Worm (Caenorhabditis elegans) whole organism, L4 larva: ENCODE data around the gene cpr-3.

Source experiments
- F26F4.8 ChIP-seq: fragments of 200-800 bp; sonication (Bioruptor generic); conservative IDR thresholded peaks from 2 replicates; pipeline ENCODE4 v1.3.6; 2022; ENCODE audit warnings: missing genetic modification characterization, missing compliant biosample characterization
- F37D6.2 ChIP-seq: sonication (generic microtip); optimal IDR thresholded peaks from 2 replicates; lab custom pipeline; 2016; ENCODE audit warnings: mild to moderate bottlenecking, missing genetic modification characterization, missing compliant biosample characterization
- F44E2.7 ChIP-seq: fragments of 200-800 bp; sonication (Bioruptor generic); IDR thresholded peaks from 2 replicates; pipeline ENCODE4 v2.1.2; 2022; ENCODE audit warnings: missing genetic modification characterization, missing compliant biosample characterization
- T20F7.1 ChIP-seq: fragments of 200-800 bp; sonication (Bioruptor generic); optimal IDR thresholded peaks from 2 replicates; lab custom pipeline; 2018; ENCODE audit warnings: mild to moderate bottlenecking, missing genetic modification characterization, missing compliant biosample characterization
- Y105C5A.15 ChIP-seq: fragments of 200-800 bp; sonication (Bioruptor generic); IDR thresholded peaks from 2 replicates; pipeline ENCODE4 v1.3.6; 2022; ENCODE audit warnings: missing genetic modification characterization, missing compliant biosample characterization
- Y75B8A.6 ChIP-seq: fragments of 200-800 bp; sonication (Bioruptor generic); IDR thresholded peaks from 2 replicates; pipeline ENCODE4 v1.3.6; 2022; ENCODE audit warnings: missing genetic modification reagents, missing genetic modification characterization, missing compliant biosample characterization
- aha-1 ChIP-seq: fragments of 150-350 bp; peaks from one replicate; lab custom pipeline; 2014; ENCODE audit warnings: missing biosample characterization, missing genetic modification characterization
- aly-2 ChIP-seq: sonication (generic microtip); optimal IDR thresholded peaks from 2 replicates; lab custom pipeline; 2018; ENCODE audit warnings: missing biosample characterization, missing genetic modification characterization
- ama-1 ChIP-seq: fragments of 150-350 bp; optimal IDR thresholded peaks from 2 replicates; lab custom pipeline; 2014; ENCODE audit warnings: inconsistent platforms, mixed read lengths
- ctbp-1 ChIP-seq: fragments of 200-800 bp; sonication (Bioruptor generic); IDR thresholded peaks from 2 replicates; pipeline ENCODE4 v1.3.6; 2022; ENCODE audit warnings: missing genetic modification reagents, missing genetic modification characterization, missing compliant biosample characterization
- daf-16 ChIP-seq, 3 experiments: sonication (generic microtip); optimal IDR thresholded peaks; 2 replicates each; lab custom pipeline; 2016 to 2017; ENCODE audit warnings: missing genetic modification characterization in 3 of 3, missing genetic modification reagents in 3 of 3, mild to moderate bottlenecking in 2 of 3, missing compliant biosample characterization in 2 of 3, missing biosample characterization in 1 of 3, moderate library complexity in 1 of 3
- daf-19 ChIP-seq: fragments of 200-800 bp; sonication (Bioruptor generic); conservative IDR thresholded peaks from 2 replicates; pipeline ENCODE4 v1.3.6; 2022; ENCODE audit warnings: missing genetic modification characterization, missing compliant biosample characterization
- dpl-1 ChIP-seq: fragments of 150-350 bp; optimal IDR thresholded peaks from 2 replicates; lab custom pipeline; 2014; ENCODE audit warnings: missing biosample characterization, missing genetic modification reagents, missing genetic modification characterization
- duxl-1 ChIP-seq: sonication (generic microtip); optimal IDR thresholded peaks from 2 replicates; lab custom pipeline; 2016; ENCODE audit warnings: mild to moderate bottlenecking, missing genetic modification characterization, moderate library complexity, missing compliant biosample characterization; ENCODE audit not compliant: poor library complexity
- fkh-10 ChIP-seq: fragments of 150-350 bp; optimal IDR thresholded peaks from 2 replicates; lab custom pipeline; 2014; ENCODE audit warnings: missing biosample characterization, missing genetic modification reagents, missing genetic modification characterization
- gei-8 ChIP-seq: fragments of 200-800 bp; sonication (Bioruptor generic); optimal IDR thresholded peaks from 2 replicates; lab custom pipeline; 2018; ENCODE audit warnings: mild to moderate bottlenecking, missing genetic modification characterization, missing compliant biosample characterization
- lin-1 ChIP-seq: fragments of 200-800 bp; sonication (Bioruptor generic); IDR thresholded peaks from 2 replicates; pipeline ENCODE4 v1.3.6; 2022; ENCODE audit warnings: missing genetic modification reagents, missing genetic modification characterization, missing compliant biosample characterization
- lin-13 ChIP-seq: fragments of 150-350 bp; optimal IDR thresholded peaks from 2 replicates; lab custom pipeline; 2014; ENCODE audit warnings: missing biosample characterization, missing genetic modification reagents, missing genetic modification characterization
- lin-29 ChIP-seq: fragments of 200-800 bp; sonication (Bioruptor generic); IDR thresholded peaks from 2 replicates; pipeline ENCODE4 v1.3.6; 2022; ENCODE audit warnings: missing genetic modification reagents, missing genetic modification characterization, missing compliant biosample characterization
- madf-5 ChIP-seq, 2 experiments: fragments of 200-800 bp; sonication (Bioruptor generic); IDR thresholded peaks; 2 replicates each; pipeline ENCODE4 v1.3.6; 2022; ENCODE audit warnings: missing compliant biosample characterization in 2 of 2, missing genetic modification characterization in 2 of 2
- mxl-3 ChIP-seq: fragments of 200-800 bp; sonication (Bioruptor generic); optimal IDR thresholded peaks from 2 replicates; lab custom pipeline; 2018; ENCODE audit warnings: mild to moderate bottlenecking, missing genetic modification characterization, missing compliant biosample characterization
- nhr-10 ChIP-seq: fragments of 150-350 bp; optimal IDR thresholded peaks from 2 replicates; lab custom pipeline; 2014; ENCODE audit warnings: missing biosample characterization, missing genetic modification characterization
- nhr-6 ChIP-seq: fragments of 150-350 bp; optimal IDR thresholded peaks from 2 replicates; lab custom pipeline; 2014; ENCODE audit warnings: missing biosample characterization, missing genetic modification characterization
- pqm-1 ChIP-seq: sonication (generic microtip); optimal IDR thresholded peaks from 2 replicates; lab custom pipeline; 2017; ENCODE audit warnings: missing biosample characterization, missing genetic modification characterization
- saeg-2 ChIP-seq: fragments of 200-800 bp; sonication (Bioruptor generic); IDR thresholded peaks from 2 replicates; pipeline ENCODE4 v1.3.6; 2022; ENCODE audit warnings: missing genetic modification reagents, missing genetic modification characterization, missing compliant biosample characterization
- set-16 ChIP-seq: fragments of 200-800 bp; sonication (Bioruptor generic); IDR thresholded peaks from 2 replicates; pipeline ENCODE4 v1.3.6; 2022; ENCODE audit warnings: missing genetic modification reagents, missing genetic modification characterization, missing compliant biosample characterization
- snpc-1.2 ChIP-seq: fragments of 200-800 bp; sonication (Bioruptor generic); IDR thresholded peaks from 2 replicates; pipeline ENCODE4 v1.3.6; 2022; ENCODE audit warnings: missing genetic modification reagents, missing genetic modification characterization, missing compliant biosample characterization
- snpc-4 ChIP-seq: fragments of 150-350 bp; optimal IDR thresholded peaks from 2 replicates; lab custom pipeline; 2014; ENCODE audit warnings: missing biosample characterization, missing genetic modification characterization
- unc-62 ChIP-seq, 3 experiments: fragments of 150-350 bp in 1 of 3; sonication (generic microtip); optimal IDR thresholded peaks in 2 of 3; peaks in 1 of 3; 1 replicate in 1 of 3; 2 replicates in 2 of 3; lab custom pipeline; 2014 to 2017; ENCODE audit warnings: missing biosample characterization in 3 of 3, missing genetic modification characterization in 3 of 3, missing genetic modification reagents in 3 of 3, missing genotype in 1 of 3
- vab-7 ChIP-seq: fragments of 200-800 bp; sonication (Bioruptor generic); IDR thresholded peaks from 2 replicates; pipeline ENCODE4 v1.3.6; 2022; ENCODE audit warnings: missing genetic modification reagents, missing genetic modification characterization, missing compliant biosample characterization
- ztf-11 ChIP-seq: fragments of 150-350 bp; optimal IDR thresholded peaks from 2 replicates; lab custom pipeline; 2014; ENCODE audit warnings: missing biosample characterization, missing genetic modification characterization

cpr-3 gene

ce11 chrV:15315827-15316527, 17.5 kb upstream of the cpr-3 start, which contains the start of the genes srt-22 and nhr-246:
Gene srt-22 (minus strand): TSS chrV:15315927.
Gene nhr-246 (plus strand): TSS chrV:15316477.
- TF ChIP-seq nhr-10 (tag; lab: Kevin White, UChicago), result no peak
- no peak for TF ChIP-seq gei-8 (GFP tag; lab: Kevin White, UChicago)
- TF ChIP-seq daf-16 (GFP tag; optimal IDR thresholded peaks at IDR 0.05; lab: Kevin White, UChicago), result no peak
- peak; percentile 90 for TF ChIP-seq daf-16 (tag; optimal IDR thresholded peaks at IDR 0.05; lab: Kevin White, UChicago)
- no peak for TF ChIP-seq Y75B8A.6 (GFP tag; lab: Robert Waterston, UW)
- TF ChIP-seq, all 104 proteins: peak for 1

ce11 chrV:15313529-15313928, 15.0 kb upstream of the cpr-3 start:
- TF ChIP-seq nhr-10 (tag; lab: Kevin White, UChicago) (no peak), unc-62 (GFP tag; optimal IDR thresholded peaks at IDR 0.05 in 1 of 2; lab: Kevin White, UChicago) (peak in 1 of 2 experiments; percentile 81), unc-62 (tag; optimal IDR thresholded peaks at IDR 0.05; lab: Kevin White, UChicago) (no peak), aha-1 (tag; lab: Kevin White, UChicago) (peak; percentile 69), lin-1 (GFP tag; lab: Robert Waterston, UW) (no peak)

- TF ChIP-seq set-16 (no peak), T20F7.1 (GFP tag; lab: Kevin White, UChicago) (no peak), madf-5 (GFP tag; IDR thresholded peaks at IDR 0.05; lab: Robert Waterston, UW) (no peak)
- TF ChIP-seq, all 104 proteins: peak for 0
Observed at ce11 chrV:15310780-15311179, 12.3 kb upstream of the cpr-3 start, which contains the start of gene irld-62. Gene irld-62 (plus strand): TSS chrV:15311080.

- TF ChIP-seq F26F4.8, result no peak
- TF ChIP-seq mxl-3, result no peak
- no peak for TF ChIP-seq lin-13
- no peak for TF ChIP-seq vab-7
- TF ChIP-seq unc-62 (GFP tag; optimal IDR thresholded peaks at IDR 0.05 in 1 of 2; lab: Kevin White, UChicago), result no peak
- TF ChIP-seq unc-62 (tag; optimal IDR thresholded peaks at IDR 0.05; lab: Kevin White, UChicago), result no peak
- no peak for TF ChIP-seq snpc-4
- TF ChIP-seq fkh-10 (GFP tag; lab: Kevin White, UChicago), result no peak
- TF ChIP-seq F44E2.7 (GFP tag; lab: Robert Waterston, UW), result no peak
- TF ChIP-seq ama-1 (lab: Kevin White, UChicago), result no peak
- TF ChIP-seq F37D6.2 (tag; lab: Kevin White, UChicago), result no peak
- TF ChIP-seq daf-19 (GFP tag; lab: Robert Waterston, UW), result no peak
- TF ChIP-seq aly-2 (tag; lab: Kevin White, UChicago), result no peak
- no peak for TF ChIP-seq pqm-1 (tag; lab: Kevin White, UChicago)
- TF ChIP-seq snpc-1.2, result no peak
- TF ChIP-seq lin-29, result no peak
- no peak for TF ChIP-seq lin-1 (GFP tag; lab: Robert Waterston, UW)
- TF ChIP-seq ctbp-1 (GFP tag; lab: Robert Waterston, UW), result no peak
- TF ChIP-seq ztf-11, result no peak
- TF ChIP-seq duxl-1, result no peak
Observed at ce11 chrV:15309011-15309410, 10.5 kb upstream of the cpr-3 start, which contains the start of gene srz-10. Gene srz-10 (minus strand): TSS chrV:15309098.

ce11 chrV:15306745-15307144, 8.2 kb upstream of the cpr-3 start, which contains the start of gene T26H8.4:
Gene T26H8.4 (minus strand): TSS chrV:15306845.
- no peak for TF ChIP-seq ctbp-1 (GFP tag; lab: Robert Waterston, UW)
- TF ChIP-seq dpl-1 (GFP tag; lab: Kevin White, UChicago), result no peak
- TF ChIP-seq nhr-6 (tag; lab: Kevin White, UChicago), result no peak
- no peak for TF ChIP-seq saeg-2
- no peak for TF ChIP-seq Y105C5A.15 (GFP tag; lab: Robert Waterston, UW)
